Worm (Caenorhabditis elegans) whole organism, L1 larva: ENCODE measurements around the gene F44F4.3.
A peak's percentile ranks its signal among the peaks of the same experiment; 100 is the strongest.

Source experiments
- C04F5.9 ChIP-seq: sonication (generic microtip); optimal IDR thresholded peaks from 2 replicates; lab custom pipeline; 2016; ENCODE audit warnings: missing genetic modification characterization, missing compliant biosample characterization
- C16A3.4 ChIP-seq: fragments of 150-350 bp; optimal IDR thresholded peaks from 2 replicates; lab custom pipeline; 2014; ENCODE audit warnings: missing biosample characterization, missing genetic modification characterization
- Y116A8C.19 ChIP-seq: sonication (generic microtip); optimal IDR thresholded peaks from 2 replicates; lab custom pipeline; 2016; ENCODE audit warnings: missing compliant biosample characterization, missing genetic modification characterization, borderline replicate concordance
- aha-1 ChIP-seq: fragments of 150-350 bp; optimal IDR thresholded peaks from 2 replicates; lab custom pipeline; 2014; ENCODE audit warnings: missing biosample characterization, missing genetic modification characterization
- alr-1 ChIP-seq: fragments of 200-800 bp; sonication (Bioruptor generic); optimal IDR thresholded peaks from 2 replicates; lab custom pipeline; 2018; ENCODE audit warnings: borderline replicate concordance, mild to moderate bottlenecking, missing genetic modification characterization, missing compliant biosample characterization
- blmp-1 ChIP-seq: fragments of 150-350 bp; optimal IDR thresholded peaks from 2 replicates; lab custom pipeline; 2014; ENCODE audit warnings: missing biosample characterization, missing genetic modification characterization
- ceh-82 ChIP-seq, 3 experiments: fragments of 150-350 bp in 1 of 3; sonication (generic microtip) in 2 of 3; optimal IDR thresholded peaks; 2 replicates each; lab custom pipeline; 2014 to 2017; ENCODE audit warnings: missing biosample characterization in 3 of 3, missing genetic modification characterization in 3 of 3
- ceh-88 ChIP-seq: fragments of 200-800 bp; sonication (Bioruptor generic); IDR thresholded peaks from 2 replicates; pipeline ENCODE4 v1.3.6; 2022; ENCODE audit warnings: missing genetic modification characterization, missing compliant biosample characterization
- ces-1 ChIP-seq: fragments of 150-350 bp; optimal IDR thresholded peaks from 2 replicates; lab custom pipeline; 2014; ENCODE audit warnings: missing biosample characterization, missing genetic modification reagents, missing genetic modification characterization
- dpl-1 ChIP-seq, 3 experiments: fragments of 150-350 bp in 2 of 3; sonication (generic microtip) in 1 of 3; optimal IDR thresholded peaks; 2 replicates each; lab custom pipeline; 2014 to 2017; ENCODE audit warnings: missing biosample characterization in 3 of 3, missing genetic modification characterization in 3 of 3, missing genetic modification reagents in 3 of 3
- egl-13 ChIP-seq: sonication (generic microtip); optimal IDR thresholded peaks from 2 replicates; lab custom pipeline; 2016; ENCODE audit warnings: missing genotype, missing genetic modification reagents, missing genetic modification characterization, missing compliant biosample characterization
- egl-27 ChIP-seq, 2 experiments: fragments of 150-350 bp in 1 of 2; sonication (generic microtip); optimal IDR thresholded peaks; 3 replicates each; lab custom pipeline; 2017 to 2018; ENCODE audit warnings: missing biosample characterization in 2 of 2, missing genetic modification characterization in 2 of 2, missing genetic modification reagents in 2 of 2
- elt-2 ChIP-seq: sonication (generic microtip); optimal IDR thresholded peaks from 2 replicates; lab custom pipeline; 2016; ENCODE audit warnings: missing genetic modification characterization, mild to moderate bottlenecking, inconsistent platforms, missing compliant biosample characterization, missing genetic modification reagents
- elt-3 ChIP-seq, 6 experiments: fragments of 150-350 bp in 1 of 6; sonication (generic microtip); optimal IDR thresholded peaks; 2 replicates each; lab custom pipeline; 2017 to 2018; ENCODE audit warnings: missing biosample characterization in 6 of 6, missing genetic modification characterization in 6 of 6, inconsistent platforms in 1 of 6
- ets-5 ChIP-seq: fragments of 200-800 bp; sonication (Bioruptor generic); IDR thresholded peaks from 2 replicates; pipeline ENCODE4 v1.3.6; 2022; ENCODE audit warnings: missing genetic modification characterization, missing compliant biosample characterization
- hlh-17 ChIP-seq: fragments of 200-800 bp; sonication (Bioruptor generic); optimal IDR thresholded peaks from 2 replicates; lab custom pipeline; 2018; ENCODE audit warnings: missing genetic modification characterization, mild to moderate bottlenecking, missing compliant biosample characterization, moderate library complexity, borderline replicate concordance
- hlh-4 ChIP-seq: sonication (generic microtip); optimal IDR thresholded peaks from 2 replicates; lab custom pipeline; 2016; ENCODE audit warnings: mild to moderate bottlenecking, missing genetic modification characterization, missing compliant biosample characterization
- hpl-2 ChIP-seq: fragments of 150-350 bp; optimal IDR thresholded peaks from 2 replicates; lab custom pipeline; 2014; ENCODE audit warnings: missing biosample characterization, missing genetic modification reagents, missing genetic modification characterization
- isw-1 ChIP-seq: fragments of 200-800 bp; sonication (Bioruptor generic); IDR thresholded peaks from 2 replicates; pipeline ENCODE4 v1.3.6; 2022; ENCODE audit warnings: missing genetic modification characterization, missing compliant biosample characterization
- lin-13 ChIP-seq: fragments of 150-350 bp; optimal IDR thresholded peaks from 2 replicates; lab custom pipeline; 2014; ENCODE audit warnings: missing biosample characterization, missing genetic modification reagents, missing genetic modification characterization
- lin-39 ChIP-seq: fragments of 150-350 bp; optimal IDR thresholded peaks from 2 replicates; lab custom pipeline; 2014; ENCODE audit warnings: missing biosample characterization, missing genetic modification reagents, missing genetic modification characterization
- mef-2 ChIP-seq: fragments of 150-350 bp; optimal IDR thresholded peaks from 2 replicates; lab custom pipeline; 2014; ENCODE audit warnings: missing biosample characterization, missing genetic modification characterization
- nhr-19 ChIP-seq: fragments of 200-800 bp; sonication (Bioruptor generic); conservative IDR thresholded peaks from 2 replicates; pipeline ENCODE4 v1.3.6; 2022; ENCODE audit warnings: missing genetic modification characterization, missing compliant biosample characterization
- nhr-237 ChIP-seq: fragments of 150-350 bp; optimal IDR thresholded peaks from 2 replicates; lab custom pipeline; 2014; ENCODE audit warnings: missing biosample characterization, missing genetic modification characterization
- nhr-28 ChIP-seq: fragments of 150-350 bp; optimal IDR thresholded peaks from 2 replicates; lab custom pipeline; 2014; ENCODE audit warnings: missing biosample characterization, missing genetic modification characterization
- nhr-47 ChIP-seq: sonication (generic microtip); optimal IDR thresholded peaks from 2 replicates; lab custom pipeline; 2016; ENCODE audit warnings: mild to moderate bottlenecking, missing genetic modification characterization, moderate library complexity, missing compliant biosample characterization
- nhr-71 ChIP-seq: sonication (generic microtip); optimal IDR thresholded peaks from 2 replicates; lab custom pipeline; 2016; ENCODE audit warnings: mild to moderate bottlenecking, missing genetic modification characterization, moderate library complexity, missing compliant biosample characterization
- nhr-76 ChIP-seq: sonication (generic microtip); optimal IDR thresholded peaks from 2 replicates; lab custom pipeline; 2017; ENCODE audit warnings: missing biosample characterization, missing genetic modification characterization
- nhr-77 ChIP-seq: fragments of 150-350 bp; optimal IDR thresholded peaks from 2 replicates; lab custom pipeline; 2014; ENCODE audit warnings: missing biosample characterization, missing genetic modification characterization
- nhr-84 ChIP-seq: sonication (generic microtip); optimal IDR thresholded peaks from 2 replicates; lab custom pipeline; 2017; ENCODE audit warnings: missing biosample characterization, missing genetic modification characterization
- nhr-90 ChIP-seq: sonication (generic microtip); optimal IDR thresholded peaks from 2 replicates; lab custom pipeline; 2016; ENCODE audit warnings: mild to moderate bottlenecking, missing genetic modification characterization, missing compliant biosample characterization; ENCODE audit not compliant: poor library complexity
- pag-3 ChIP-seq: sonication (generic microtip); optimal IDR thresholded peaks from 2 replicates; lab custom pipeline; 2017; ENCODE audit warnings: missing genetic modification characterization, mild to moderate bottlenecking, missing compliant biosample characterization, antibody characterized with exemption, borderline replicate concordance; ENCODE audit not compliant: insufficient read depth
- pqm-1 ChIP-seq: sonication (generic microtip); optimal IDR thresholded peaks from 3 replicates; lab custom pipeline; 2017; ENCODE audit warnings: missing biosample characterization, missing genetic modification characterization
- rnt-1 ChIP-seq: sonication (generic microtip); optimal IDR thresholded peaks from 2 replicates; lab custom pipeline; 2016; ENCODE audit warnings: mild to moderate bottlenecking, missing genetic modification characterization, moderate library complexity, missing compliant biosample characterization
- tbx-2 ChIP-seq: sonication (generic microtip); optimal IDR thresholded peaks from 2 replicates; lab custom pipeline; 2016; ENCODE audit warnings: missing genetic modification characterization, missing compliant biosample characterization
- unc-30 ChIP-seq: sonication (generic microtip); optimal IDR thresholded peaks from 2 replicates; lab custom pipeline; 2017; ENCODE audit warnings: missing biosample characterization, missing genetic modification characterization
- unc-62 ChIP-seq: fragments of 150-350 bp; optimal IDR thresholded peaks from 2 replicates; lab custom pipeline; 2014; ENCODE audit warnings: missing biosample characterization, missing genetic modification reagents, missing genetic modification characterization
- unc-86 ChIP-seq: sonication (generic microtip); optimal IDR thresholded peaks from 2 replicates; lab custom pipeline; 2016; ENCODE audit warnings: missing genetic modification characterization, missing compliant biosample characterization
- xbp-1 ChIP-seq: sonication (generic microtip); optimal IDR thresholded peaks from 2 replicates; lab custom pipeline; 2016; ENCODE audit warnings: missing genetic modification characterization, missing compliant biosample characterization
- zip-4 ChIP-seq: fragments of 200-800 bp; sonication (Bioruptor generic); optimal IDR thresholded peaks from 2 replicates; lab custom pipeline; 2018; ENCODE audit warnings: mild to moderate bottlenecking, missing genetic modification characterization, moderate library complexity, missing compliant biosample characterization
- ztf-4 ChIP-seq: fragments of 150-350 bp; optimal IDR thresholded peaks from 2 replicates; lab custom pipeline; 2014; ENCODE audit warnings: missing biosample characterization, missing genetic modification characterization

The F44F4.3 gene

ce11 chrII:10851110-10851509 lies 34.6 kb downstream of the F44F4.3 start (continued):
- no peak for TF ChIP-seq nhr-84
- no peak for TF ChIP-seq ets-5 (GFP tag; lab: Robert Waterston, UW)
- peak; percentile 78 for TF ChIP-seq lin-13 (GFP tag; lab: Kevin White, UChicago)
- TF ChIP-seq lin-39 = no peak
- peak; percentile 60 for TF ChIP-seq unc-86 (tag; lab: Kevin White, UChicago)
- peak; percentile 56 for TF ChIP-seq elt-2
- peak; percentile 41 for TF ChIP-seq unc-62
- TF ChIP-seq C16A3.4 = peak; percentile 39
- TF ChIP-seq pqm-1 (tag; lab: Kevin White, UChicago) = no peak
- TF ChIP-seq blmp-1 = no peak
- peak; percentile 56 for TF ChIP-seq rnt-1 (tag; lab: Kevin White, UChicago)
- peak; percentile 71 for TF ChIP-seq nhr-47
- TF ChIP-seq hlh-4 (tag; lab: Kevin White, UChicago) = no peak
- TF ChIP-seq dpl-1 (GFP tag; optimal IDR thresholded peaks at IDR 0.05; lab: Kevin White, UChicago) = peak; percentile 35 to 61 (median 55)
- TF ChIP-seq alr-1 = no peak
- TF ChIP-seq xbp-1 (tag; lab: Kevin White, UChicago) = peak; percentile 55
- TF ChIP-seq nhr-237 (tag; lab: Kevin White, UChicago) = no peak
- no peak for TF ChIP-seq mef-2 (tag; lab: Kevin White, UChicago)
- TF ChIP-seq nhr-71 (tag; lab: Kevin White, UChicago) = peak; percentile 90
- TF ChIP-seq tbx-2 (tag; lab: Kevin White, UChicago) = peak; percentile 83
- no peak for TF ChIP-seq nhr-28 (tag; lab: Kevin White, UChicago)
- no peak for TF ChIP-seq zip-4
- TF ChIP-seq isw-1 (GFP tag; lab: Robert Waterston, UW) = peak; percentile 24
- TF ChIP-seq ztf-4 (tag; lab: Kevin White, UChicago) = peak; percentile 69
- TF ChIP-seq Y116A8C.19 (tag; lab: Kevin White, UChicago) = no peak
- TF ChIP-seq hpl-2 (GFP tag; lab: Kevin White, UChicago) = no peak
- TF ChIP-seq egl-13 (tag; lab: Kevin White, UChicago) = peak; percentile 59
- no peak for TF ChIP-seq egl-27 (tag; optimal IDR thresholded peaks at IDR 0.05; lab: Kevin White, UChicago)
- no peak for TF ChIP-seq nhr-76 (tag; lab: Kevin White, UChicago)
- TF ChIP-seq pag-3 (tag; lab: Kevin White, UChicago) = no peak
- TF ChIP-seq ceh-88 (GFP tag; lab: Robert Waterston, UW) = peak; percentile 55
- TF ChIP-seq nhr-19 (GFP tag; lab: Robert Waterston, UW) = peak; percentile 68
- peak; percentile 82 for TF ChIP-seq nhr-90 (tag; lab: Kevin White, UChicago)
- TF ChIP-seq nhr-77 (tag; lab: Kevin White, UChicago) = peak; percentile 22
- TF ChIP-seq unc-30 (tag; lab: Kevin White, UChicago) = no peak
- peak; percentile 62 for TF ChIP-seq aha-1 (tag; lab: Kevin White, UChicago)
- no peak for TF ChIP-seq hlh-17
- TF ChIP-seq C04F5.9 (tag; lab: Kevin White, UChicago) = peak; percentile 76
- TF ChIP-seq ces-1 (GFP tag; lab: Kevin White, UChicago) = no peak
- peak in 2 of 3 experiments; percentile 0 to 62 for TF ChIP-seq ceh-82 (tag; optimal IDR thresholded peaks at IDR 0.05; lab: Kevin White, UChicago)

ce11 chrII:10849903-10850302 lies 35.8 kb downstream of the F44F4.3 start, which contains the start of gene M106.2:
Gene M106.2 (minus strand): TSS chrII:10850003.
- no peak for TF ChIP-seq hpl-2 (GFP tag; lab: Kevin White, UChicago)
- no peak for TF ChIP-seq elt-3 (tag; optimal IDR thresholded peaks at IDR 0.05; lab: Kevin White, UChicago)
- no peak for TF ChIP-seq unc-62
